Fruit fly (Drosophila melanogaster): ENCODE data around the gene CG5885.

CG5885 gene

dm6 chr2L:9918020-9918959, at the start of gene CG5885, which contains the start of gene CG4598:
TSS of gene CG5885 (minus strand) at chr2L:9918330.
TSS of gene CG4598 (plus strand) at chr2L:9918618.
- no peak for TF ChIP-seq Myc (optimal IDR thresholded peaks at IDR 0.05)
- TF ChIP-seq ttk (optimal IDR thresholded peaks at IDR 0.05): no peak
- no peak for TF ChIP-seq Sin3A (optimal IDR thresholded peaks at IDR 0.05)
- TF ChIP-seq psq (optimal IDR thresholded peaks at IDR 0.05): no peak
- TF ChIP-seq h (optimal IDR thresholded peaks at IDR 0.05): no peak
- no peak for TF ChIP-seq insv (optimal IDR thresholded peaks at IDR 0.05)

- TF ChIP-seq insv (optimal IDR thresholded peaks at IDR 0.05): no peak
- TF ChIP-seq Myc (optimal IDR thresholded peaks at IDR 0.05): no peak
- TF ChIP-seq Sin3A (optimal IDR thresholded peaks at IDR 0.05): no peak
- TF ChIP-seq psq (optimal IDR thresholded peaks at IDR 0.05): no peak
- no peak for TF ChIP-seq ttk (optimal IDR thresholded peaks at IDR 0.05)
- TF ChIP-seq h (optimal IDR thresholded peaks at IDR 0.05): no peak
Observed at dm6 chr2L:9966983-9967737, 49.0 kb upstream of the CG5885 start, which contains the start of the genes Dref and RpL13. TSS of gene Dref (minus strand) at chr2L:9967229. TSS of gene RpL13 (plus strand) at chr2L:9967313.

DNA sequence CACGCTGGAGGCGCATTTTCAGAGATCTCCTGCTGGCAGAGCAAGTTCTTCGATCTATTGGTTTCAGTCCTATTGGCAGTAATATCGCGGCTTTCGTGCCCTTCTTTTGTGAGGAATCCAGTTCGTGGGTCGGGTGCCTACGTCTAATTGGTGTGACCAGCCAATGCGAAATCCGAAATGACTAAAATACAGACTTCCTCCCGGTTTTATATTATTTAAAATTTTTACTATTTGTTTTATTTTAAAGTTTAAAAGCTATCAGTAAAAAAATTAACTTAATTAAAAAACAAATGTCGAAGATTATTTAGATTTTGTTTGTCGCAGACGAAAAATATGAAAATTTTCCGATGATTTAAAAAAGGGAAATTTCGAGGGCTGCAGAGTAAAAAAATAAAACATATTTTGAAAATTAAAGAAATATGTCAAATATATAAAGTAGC, 45.5 kb upstream of the CG5885 start, which contains the start of gene CG5850:
Gene CG5850, minus strand, starts transcription at position 347 of the 440 bp plus-strand sequence.
- TF ChIP-seq ttk (optimal IDR thresholded peaks at IDR 0.05): no peak
- no peak for TF ChIP-seq psq (optimal IDR thresholded peaks at IDR 0.05)
- no peak for TF ChIP-seq h (optimal IDR thresholded peaks at IDR 0.05)
- TF ChIP-seq Sin3A (optimal IDR thresholded peaks at IDR 0.05): no peak
- no peak for TF ChIP-seq insv (optimal IDR thresholded peaks at IDR 0.05)
- no peak for TF ChIP-seq Myc (optimal IDR thresholded peaks at IDR 0.05)

- no peak for TF ChIP-seq insv (optimal IDR thresholded peaks at IDR 0.05)
- no peak for TF ChIP-seq psq (optimal IDR thresholded peaks at IDR 0.05)
- no peak for TF ChIP-seq ttk (optimal IDR thresholded peaks at IDR 0.05)
- TF ChIP-seq Myc (optimal IDR thresholded peaks at IDR 0.05): no peak
- no peak for TF ChIP-seq Sin3A (optimal IDR thresholded peaks at IDR 0.05)
- no peak for TF ChIP-seq h (optimal IDR thresholded peaks at IDR 0.05)
Observed at dm6 chr2L:9960758-9961157, 42.6 kb upstream of the CG5885 start.

dm6 chr2L:9956993-9957652, 39.0 kb upstream of the CG5885 start, which contains the start of the genes CG4658 and CG5846:
TSS of gene CG4658 (plus strand) at chr2L:9957132.
TSS of gene CG5846 (minus strand) at chr2L:9957237.
- TF ChIP-seq ttk (optimal IDR thresholded peaks at IDR 0.05) (no peak), psq (optimal IDR thresholded peaks at IDR 0.05) (no peak), insv (optimal IDR thresholded peaks at IDR 0.05) (no peak), Myc (optimal IDR thresholded peaks at IDR 0.05) (no peak), h (optimal IDR thresholded peaks at IDR 0.05) (no peak), Sin3A (optimal IDR thresholded peaks at IDR 0.05) (no peak)

DNA sequence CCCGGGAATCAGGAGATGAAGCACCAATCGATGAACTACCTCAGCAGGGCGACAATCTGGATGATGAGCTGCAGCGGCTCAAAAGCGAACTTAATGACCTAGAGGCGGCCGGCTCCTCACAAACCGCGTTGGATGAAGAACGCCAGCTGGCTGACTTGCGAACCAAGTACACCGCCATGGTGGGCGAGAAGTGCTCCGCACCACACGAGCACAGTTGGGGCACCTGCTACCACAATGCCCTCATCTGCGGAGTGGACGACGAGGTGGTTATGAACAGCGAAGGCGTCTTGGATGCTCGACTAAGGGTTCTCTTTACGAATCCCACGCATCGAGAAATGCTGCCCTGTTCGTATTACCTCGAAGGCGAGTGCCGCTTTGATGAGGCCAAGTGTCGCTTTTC, 36.6 kb upstream of the CG5885 start:
- TF ChIP-seq ttk (optimal IDR thresholded peaks at IDR 0.05): no peak
- no peak for TF ChIP-seq insv (optimal IDR thresholded peaks at IDR 0.05)
- no peak for TF ChIP-seq psq (optimal IDR thresholded peaks at IDR 0.05)
- TF ChIP-seq h (optimal IDR thresholded peaks at IDR 0.05): no peak
- TF ChIP-seq Myc (optimal IDR thresholded peaks at IDR 0.05): no peak
- no peak for TF ChIP-seq Sin3A (optimal IDR thresholded peaks at IDR 0.05)

dm6 chr2L:9954119-9954518, 36.0 kb upstream of the CG5885 start, which contains the start of the genes CG13126 and CG4709:
TSS of gene CG13126 (minus strand) at chr2L:9954181.
TSS of gene CG4709 (plus strand) at chr2L:9954325.
- TF ChIP-seq insv (optimal IDR thresholded peaks at IDR 0.05): no peak

- TF ChIP-seq Sin3A (optimal IDR thresholded peaks at IDR 0.05): no peak
- no peak for TF ChIP-seq insv (optimal IDR thresholded peaks at IDR 0.05)
- TF ChIP-seq psq (optimal IDR thresholded peaks at IDR 0.05): no peak
- TF ChIP-seq h (optimal IDR thresholded peaks at IDR 0.05): no peak
- TF ChIP-seq ttk (optimal IDR thresholded peaks at IDR 0.05): no peak
- TF ChIP-seq Myc (optimal IDR thresholded peaks at IDR 0.05): no peak
Observed at dm6 chr2L:9949178-9950062, 31.3 kb upstream of the CG5885 start.

DNA sequence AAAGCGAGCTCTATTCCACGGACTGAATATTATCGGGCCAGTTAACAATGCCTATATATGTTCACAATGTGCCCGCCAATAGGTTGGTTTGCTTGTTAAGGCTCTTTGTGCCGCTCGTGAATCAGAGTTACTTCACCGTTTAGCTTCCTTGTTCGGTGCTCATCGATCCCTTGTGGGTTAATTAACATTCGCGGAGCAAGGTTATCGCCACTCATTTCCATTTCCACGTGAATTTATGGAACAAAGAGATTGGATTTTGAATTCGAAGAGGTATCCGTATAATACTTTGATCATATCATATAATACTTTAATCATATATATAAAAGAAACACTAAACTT, 30.4 kb upstream of the CG5885 start:
- TF ChIP-seq Myc (optimal IDR thresholded peaks at IDR 0.05) (no peak), Sin3A (optimal IDR thresholded peaks at IDR 0.05) (no peak), ttk (optimal IDR thresholded peaks at IDR 0.05) (no peak), psq (optimal IDR thresholded peaks at IDR 0.05) (no peak), h (optimal IDR thresholded peaks at IDR 0.05) (no peak), insv (optimal IDR thresholded peaks at IDR 0.05) (no peak)

DNA sequence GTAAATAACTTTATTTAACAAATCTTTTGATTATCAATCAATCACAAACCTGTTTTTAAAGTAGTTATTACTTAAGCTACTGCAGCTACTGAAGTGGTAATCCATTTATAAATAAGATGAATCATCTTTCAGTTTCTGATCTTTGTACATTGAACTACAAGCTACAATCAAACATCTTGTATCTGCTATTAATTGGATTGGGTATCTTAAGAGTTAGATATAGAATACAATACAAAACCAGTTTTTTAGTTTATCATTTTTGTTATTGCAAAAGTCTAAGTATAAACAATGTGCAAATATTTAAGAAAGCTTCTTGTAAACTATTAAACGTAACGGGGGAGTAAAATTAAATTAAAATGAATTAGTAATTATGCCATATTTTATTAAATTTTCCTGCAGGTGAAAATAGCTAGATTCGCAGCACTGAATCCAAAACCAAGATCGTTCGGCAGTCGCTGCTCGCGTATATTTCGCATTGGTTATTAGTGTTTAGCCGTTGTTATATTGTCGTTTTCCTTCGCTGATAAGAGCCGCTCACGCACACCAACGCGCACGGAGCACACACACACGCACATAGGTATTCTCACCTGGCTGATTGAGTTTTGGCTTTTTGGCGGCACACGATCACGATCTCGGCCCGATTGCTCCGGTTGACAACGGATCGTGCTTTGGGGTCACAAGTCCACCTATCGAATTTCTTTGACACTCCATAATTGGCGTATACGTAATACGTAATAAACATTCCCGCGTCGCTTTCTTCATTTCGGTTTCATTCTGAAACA, 29.8 kb upstream of the CG5885 start:
- TF ChIP-seq Myc (optimal IDR thresholded peaks at IDR 0.05) (no peak), h (optimal IDR thresholded peaks at IDR 0.05) (no peak), Sin3A (optimal IDR thresholded peaks at IDR 0.05) (no peak), ttk (optimal IDR thresholded peaks at IDR 0.05) (no peak), insv (optimal IDR thresholded peaks at IDR 0.05) (no peak), psq (optimal IDR thresholded peaks at IDR 0.05) (no peak)

Data from Kc167 (cell line).